Fruit fly (Drosophila melanogaster) whole organism, adult: ENCODE data around the gene KFase.
A peak's percentile ranks its signal among the peaks of the same experiment; 100 is the strongest.

Experiments
- CG11617 ChIP-seq: fragments of 200-800 bp; sonication (Bioruptor generic); optimal IDR thresholded peaks from 2 replicates; lab custom pipeline; 2017; ENCODE audit warnings: mild to moderate bottlenecking, missing biosample characterization, missing genetic modification reagents, missing genetic modification characterization
- CG12768 ChIP-seq: fragments of 200-800 bp; sonication (Bioruptor generic); optimal IDR thresholded peaks from 2 replicates; lab custom pipeline; 2017; ENCODE audit warnings: missing biosample characterization, missing genetic modification characterization, mild to moderate bottlenecking, moderate library complexity, missing genetic modification reagents
- CG14711 ChIP-seq: fragments of 200-800 bp; sonication (Bioruptor generic); optimal IDR thresholded peaks from 2 replicates; lab custom pipeline; 2018; ENCODE audit warnings: missing biosample characterization, mild to moderate bottlenecking, missing genetic modification characterization, moderate library complexity
- CG1620 ChIP-seq: fragments of 200-800 bp; sonication (Bioruptor generic); optimal IDR thresholded peaks from 2 replicates; lab custom pipeline; 2016; ENCODE audit warnings: missing biosample characterization, missing genetic modification characterization
- CG33017 ChIP-seq: fragments of 200-800 bp; sonication (Bioruptor generic); optimal IDR thresholded peaks from 2 replicates; lab custom pipeline; 2018; ENCODE audit warnings: missing biosample characterization, mild to moderate bottlenecking, missing genetic modification characterization, moderate library complexity
- CG5204 ChIP-seq: fragments of 200-800 bp; sonication (Bioruptor generic); optimal IDR thresholded peaks from 2 replicates; lab custom pipeline; 2016; ENCODE audit warnings: missing biosample characterization, missing genetic modification characterization
- CG7045 ChIP-seq: fragments of 200-800 bp; sonication (Bioruptor generic); optimal IDR thresholded peaks from 2 replicates; lab custom pipeline; 2017; ENCODE audit warnings: missing biosample characterization, mild to moderate bottlenecking, missing genetic modification characterization
- CG7101 ChIP-seq: fragments of 200-800 bp; sonication (Bioruptor generic); optimal IDR thresholded peaks from 2 replicates; lab custom pipeline; 2018; ENCODE audit warnings: missing biosample characterization, mild to moderate bottlenecking, missing genetic modification characterization, moderate library complexity
- Clk ChIP-seq: fragments of 200-800 bp; sonication (Bioruptor generic); optimal IDR thresholded peaks from 2 replicates; lab custom pipeline; 2017; ENCODE audit warnings: missing biosample characterization, missing genetic modification characterization
- Crg-1 ChIP-seq: fragments of 200-800 bp; sonication (Bioruptor generic); optimal IDR thresholded peaks from 2 replicates; lab custom pipeline; 2016; ENCODE audit warnings: missing biosample characterization, missing genetic modification characterization
- Hr96 ChIP-seq: fragments of 200-800 bp; sonication (Bioruptor generic); optimal IDR thresholded peaks from 2 replicates; lab custom pipeline; 2016; ENCODE audit warnings: missing biosample characterization, missing genetic modification characterization
- Mnt ChIP-seq: fragments of 200-800 bp; sonication (Bioruptor generic); optimal IDR thresholded peaks from 2 replicates; lab custom pipeline; 2016; ENCODE audit warnings: missing biosample characterization, mild to moderate bottlenecking, missing genetic modification characterization
- bab1 ChIP-seq: fragments of 200-800 bp; sonication (Bioruptor generic); optimal IDR thresholded peaks from 3 replicates; lab custom pipeline; 2019; ENCODE audit warnings: missing biosample characterization, mild to moderate bottlenecking, missing genetic modification characterization, moderate library complexity
- cic ChIP-seq: fragments of 200-800 bp; sonication (Bioruptor generic); optimal IDR thresholded peaks from 2 replicates; lab custom pipeline; 2017; ENCODE audit warnings: missing biosample characterization, mild to moderate bottlenecking, missing genetic modification characterization, moderate library complexity
- cnc ChIP-seq, 2 experiments: fragments of >200 bp; optimal IDR thresholded peaks; 2 replicates each; lab custom pipeline; 2017
- kay ChIP-seq: fragments of 200-800 bp; sonication (Bioruptor generic); peaks from one replicate; lab custom pipeline; 2016; ENCODE audit warnings: missing biosample characterization, missing genetic modification characterization, borderline replicate concordance
- ovo ChIP-seq: fragments of 200-800 bp; sonication (Bioruptor generic); optimal IDR thresholded peaks from 2 replicates; lab custom pipeline; 2016; ENCODE audit warnings: missing biosample characterization, missing genetic modification characterization
- pad ChIP-seq: fragments of 200-800 bp; sonication (Bioruptor generic); optimal IDR thresholded peaks from 3 replicates; lab custom pipeline; 2017; ENCODE audit warnings: missing biosample characterization, missing genetic modification characterization, mild to moderate bottlenecking, moderate library complexity, missing genetic modification reagents
- tj ChIP-seq: fragments of 200-800 bp; sonication (Bioruptor generic); optimal IDR thresholded peaks from 3 replicates; lab custom pipeline; 2017; ENCODE audit warnings: missing biosample characterization, mild to moderate bottlenecking, missing genetic modification characterization, moderate library complexity
- toe ChIP-seq: fragments of 200-800 bp; sonication (Bioruptor generic); optimal IDR thresholded peaks from 2 replicates; lab custom pipeline; 2016; ENCODE audit warnings: missing biosample characterization, missing genetic modification characterization

Gene KFase

DNA sequence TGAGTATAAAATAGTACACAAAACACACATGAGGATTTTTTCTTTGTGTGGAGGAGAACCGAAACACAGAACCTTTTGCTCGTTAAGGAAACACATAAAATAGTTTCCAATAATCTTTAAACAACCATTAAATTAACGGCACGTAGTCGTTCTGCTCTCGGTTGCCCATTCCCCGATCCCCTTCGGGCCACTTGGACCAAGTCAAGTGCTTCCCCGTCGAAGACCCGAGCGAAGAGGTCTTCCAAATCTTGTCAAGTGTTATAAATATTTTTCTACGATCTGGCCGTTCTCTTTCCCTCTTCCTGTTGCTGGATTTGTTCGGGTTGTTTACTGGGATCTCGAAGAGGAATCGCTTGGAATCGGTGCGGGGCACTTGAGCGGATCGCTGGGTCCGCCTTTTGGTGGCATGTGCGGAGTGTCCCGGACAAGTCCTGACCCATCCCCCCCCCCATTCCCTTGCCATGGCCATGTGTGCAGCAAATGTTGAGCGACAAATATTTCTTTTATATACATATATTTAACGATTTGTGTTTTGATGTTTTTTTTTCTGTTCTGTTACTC is 42.5 kb upstream of the KFase start:
- TF ChIP-seq Clk (GFP tag; lab: Kevin White, UChicago) (no peak), CG1620 (GFP tag; lab: Kevin White, UChicago) (no peak), Mnt (no peak), CG7101 (no peak), tj (GFP tag; lab: Kevin White, UChicago) (no peak), Crg-1 (no peak), toe (GFP tag; lab: Kevin White, UChicago) (no peak), pad (no peak), CG11617 (GFP tag; lab: Kevin White, UChicago) (no peak), kay (GFP tag; lab: Kevin White, UChicago) (no peak), CG14711 (tag; lab: Kevin White, UChicago) (no peak), ovo (GFP tag; lab: Kevin White, UChicago) (no peak), bab1 (GFP tag; lab: Kevin White, UChicago) (no peak)

dm6 chr2L:6526996-6527395 is 38.4 kb upstream of the KFase start:
- no peak for TF ChIP-seq cic
- no peak for TF ChIP-seq Mnt
- no peak for TF ChIP-seq kay (GFP tag; lab: Kevin White, UChicago)
- TF ChIP-seq CG12768 (GFP tag; lab: Kevin White, UChicago) = no peak
- no peak for TF ChIP-seq CG33017
- TF ChIP-seq CG7045 (GFP tag; lab: Kevin White, UChicago) = no peak
- no peak for TF ChIP-seq CG11617 (GFP tag; lab: Kevin White, UChicago)
- TF ChIP-seq toe (GFP tag; lab: Kevin White, UChicago) = no peak
- no peak for TF ChIP-seq Crg-1
- TF ChIP-seq CG7101 = no peak
- peak; percentile 24 for TF ChIP-seq bab1 (GFP tag; lab: Kevin White, UChicago)
- no peak for TF ChIP-seq Clk (GFP tag; lab: Kevin White, UChicago)
- TF ChIP-seq pad = no peak
- TF ChIP-seq CG1620 (GFP tag; lab: Kevin White, UChicago) = peak; percentile 26

DNA sequence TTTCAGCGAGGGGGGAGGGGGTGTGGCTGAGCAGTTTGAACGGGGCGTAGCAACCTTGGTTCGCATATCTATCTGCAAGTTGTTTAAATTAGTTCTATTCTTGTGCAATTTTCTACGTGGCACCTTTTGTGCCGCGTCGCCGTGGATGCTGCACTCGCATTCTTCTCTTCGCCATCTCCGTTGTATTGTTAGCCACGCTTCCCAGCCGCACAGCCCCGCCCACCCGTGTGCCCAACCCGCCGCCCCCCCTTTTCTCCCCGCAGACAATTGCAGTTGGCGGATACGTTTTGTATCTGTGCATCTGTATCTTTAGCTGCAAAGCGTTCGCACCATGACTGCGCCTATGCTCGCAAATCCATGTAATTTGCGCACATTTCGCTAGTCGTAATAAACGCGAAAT is 25.4 kb upstream of the KFase start:
- TF ChIP-seq CG33017 (no peak), CG7101 (no peak), CG12768 (GFP tag; lab: Kevin White, UChicago) (peak; percentile 51)

- TF ChIP-seq Hr96 (GFP tag; lab: Kevin White, UChicago) (no peak), Mnt (no peak), CG7045 (GFP tag; lab: Kevin White, UChicago) (no peak), cnc (optimal IDR thresholded peaks at IDR 0.05; lab: Kevin White, UChicago) (no peak), CG33017 (no peak), pad (no peak), CG14711 (tag; lab: Kevin White, UChicago) (no peak)
These were observed 20.1 kb upstream of the KFase start for dm6 chr2L:6508666-6509065.

DNA sequence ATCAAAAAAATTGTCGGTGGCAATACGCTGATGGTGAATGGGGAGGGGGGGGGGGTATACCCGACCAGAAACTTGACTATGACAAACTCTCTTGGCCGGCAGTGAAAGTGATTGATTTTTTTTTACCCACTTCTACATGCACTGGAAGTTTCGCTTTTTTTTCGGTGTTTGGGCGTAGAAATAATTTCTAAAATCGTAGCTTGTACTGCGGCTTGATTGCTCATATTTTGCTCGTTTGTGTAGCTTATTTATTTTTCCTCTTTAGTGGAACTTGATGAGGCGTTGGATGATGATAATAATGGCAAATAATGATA is 15.1 kb upstream of the KFase start:
- TF ChIP-seq ovo (GFP tag; lab: Kevin White, UChicago) (no peak), cic (no peak)

- TF ChIP-seq Mnt (no peak), tj (GFP tag; lab: Kevin White, UChicago) (no peak), CG5204 (GFP tag; lab: Kevin White, UChicago) (no peak), Clk (GFP tag; lab: Kevin White, UChicago) (no peak), bab1 (GFP tag; lab: Kevin White, UChicago) (no peak), Crg-1 (no peak), CG7101 (no peak), cnc (optimal IDR thresholded peaks at IDR 0.05; lab: Kevin White, UChicago) (no peak), Hr96 (GFP tag; lab: Kevin White, UChicago) (no peak), cic (no peak), CG1620 (GFP tag; lab: Kevin White, UChicago) (no peak), CG12768 (GFP tag; lab: Kevin White, UChicago) (no peak), CG14711 (tag; lab: Kevin White, UChicago) (no peak), CG7045 (GFP tag; lab: Kevin White, UChicago) (no peak), kay (GFP tag; lab: Kevin White, UChicago) (no peak), CG33017 (no peak), ovo (GFP tag; lab: Kevin White, UChicago) (no peak), toe (GFP tag; lab: Kevin White, UChicago) (no peak), CG11617 (GFP tag; lab: Kevin White, UChicago) (no peak)
These were observed 14.5 kb upstream of the KFase start for dm6 chr2L:6502887-6503723.

dm6 chr2L:6500648-6501325 is 12.2 kb upstream of the KFase start:
- no peak for TF ChIP-seq CG14711 (tag; lab: Kevin White, UChicago)
- TF ChIP-seq bab1 (GFP tag; lab: Kevin White, UChicago) = no peak
- no peak for TF ChIP-seq CG12768 (GFP tag; lab: Kevin White, UChicago)
- TF ChIP-seq CG11617 (GFP tag; lab: Kevin White, UChicago) = no peak
